Worm (Caenorhabditis elegans) whole organism, L4 larva: ENCODE data around the gene sru-3.

Experiments used
- D1046.2 ChIP-seq: fragments of 200-800 bp; sonication (Bioruptor generic); IDR thresholded peaks from 2 replicates; pipeline ENCODE4 v1.3.6; 2022; ENCODE audit warnings: missing genetic modification characterization, missing compliant biosample characterization
- F37D6.2 ChIP-seq: sonication (generic microtip); optimal IDR thresholded peaks from 2 replicates; lab custom pipeline; 2016; ENCODE audit warnings: mild to moderate bottlenecking, missing genetic modification characterization, missing compliant biosample characterization
- R02D3.7 ChIP-seq: fragments of 150-350 bp; sonication (generic microtip); optimal IDR thresholded peaks from 3 replicates; lab custom pipeline; 2014; ENCODE audit warnings: missing biosample characterization, missing genetic modification characterization
- T26A8.4 ChIP-seq: fragments of 200-800 bp; sonication (Bioruptor generic); IDR thresholded peaks from 2 replicates; pipeline ENCODE4 v1.3.6; 2022; ENCODE audit warnings: missing genetic modification characterization, missing compliant biosample characterization
- Y105C5A.15 ChIP-seq: fragments of 200-800 bp; sonication (Bioruptor generic); IDR thresholded peaks from 2 replicates; pipeline ENCODE4 v1.3.6; 2022; ENCODE audit warnings: missing genetic modification characterization, missing compliant biosample characterization
- Y5F2A.4 ChIP-seq: fragments of 200-800 bp; sonication (Bioruptor generic); optimal IDR thresholded peaks from 2 replicates; lab custom pipeline; 2018; ENCODE audit warnings: mild to moderate bottlenecking, missing genetic modification characterization, missing compliant biosample characterization
- aha-1 ChIP-seq: fragments of 150-350 bp; peaks from one replicate; lab custom pipeline; 2014; ENCODE audit warnings: missing biosample characterization, missing genetic modification characterization
- ama-1 ChIP-seq: fragments of 150-350 bp; optimal IDR thresholded peaks from 2 replicates; lab custom pipeline; 2014; ENCODE audit warnings: inconsistent platforms, mixed read lengths
- arid-1 ChIP-seq: fragments of 200-800 bp; sonication (Bioruptor generic); conservative IDR thresholded peaks from 2 replicates; pipeline ENCODE4 v1.3.6; 2022; ENCODE audit warnings: missing genetic modification reagents, missing genetic modification characterization, missing compliant biosample characterization
- ceh-28 ChIP-seq: fragments of 150-350 bp; optimal IDR thresholded peaks from 2 replicates; lab custom pipeline; 2014; ENCODE audit warnings: missing biosample characterization, missing genetic modification reagents, missing genetic modification characterization
- daf-16 ChIP-seq, 3 experiments: sonication (generic microtip); optimal IDR thresholded peaks; 2 replicates each; lab custom pipeline; 2016 to 2017; ENCODE audit warnings: missing genetic modification characterization in 3 of 3, missing genetic modification reagents in 3 of 3, mild to moderate bottlenecking in 2 of 3, missing compliant biosample characterization in 2 of 3, missing biosample characterization in 1 of 3, moderate library complexity in 1 of 3
- dmd-6 ChIP-seq: fragments of 200-800 bp; sonication (Bioruptor generic); IDR thresholded peaks from 2 replicates; pipeline ENCODE4 v1.3.6; 2022; ENCODE audit warnings: missing genetic modification reagents, missing genetic modification characterization, missing compliant biosample characterization
- dmd-9 ChIP-seq: fragments of 200-800 bp; sonication (Bioruptor generic); IDR thresholded peaks from 2 replicates; pipeline ENCODE4 v1.3.6; 2022; ENCODE audit warnings: missing genetic modification reagents, missing genetic modification characterization, missing compliant biosample characterization
- duxl-1 ChIP-seq: sonication (generic microtip); optimal IDR thresholded peaks from 2 replicates; lab custom pipeline; 2016; ENCODE audit warnings: mild to moderate bottlenecking, missing genetic modification characterization, moderate library complexity, missing compliant biosample characterization; ENCODE audit not compliant: poor library complexity
- dve-1 ChIP-seq: sonication (generic microtip); optimal IDR thresholded peaks from 2 replicates; lab custom pipeline; 2017; ENCODE audit warnings: antibody characterized with exemption, mild to moderate bottlenecking, missing genetic modification characterization, missing compliant biosample characterization; ENCODE audit not compliant: insufficient read depth
- egl-43 ChIP-seq: fragments of 200-800 bp; sonication (Bioruptor generic); IDR thresholded peaks from 2 replicates; pipeline ENCODE4 v1.3.6; 2022; ENCODE audit warnings: missing genetic modification reagents, missing genetic modification characterization, missing compliant biosample characterization
- fos-1 ChIP-seq: fragments of 150-350 bp; optimal IDR thresholded peaks from 2 replicates; lab custom pipeline; 2014; ENCODE audit warnings: missing biosample characterization, missing genetic modification characterization
- hif-1 ChIP-seq, 2 experiments: sonication (generic microtip); optimal IDR thresholded peaks; 2 replicates each; lab custom pipeline; 2016 to 2017; ENCODE audit warnings: missing compliant biosample characterization in 2 of 2, missing genetic modification characterization in 2 of 2, missing genetic modification reagents in 2 of 2, missing genotype in 2 of 2, mild to moderate bottlenecking in 1 of 2
- hlh-11 ChIP-seq: fragments of 200-800 bp; sonication (Bioruptor generic); optimal IDR thresholded peaks from 2 replicates; lab custom pipeline; 2018; ENCODE audit warnings: mild to moderate bottlenecking, missing genetic modification characterization, missing compliant biosample characterization
- hlh-30 ChIP-seq: sonication (generic microtip); optimal IDR thresholded peaks from 2 replicates; lab custom pipeline; 2017; ENCODE audit warnings: antibody characterized with exemption, mild to moderate bottlenecking, missing genetic modification characterization, missing compliant biosample characterization; ENCODE audit not compliant: insufficient read depth
- lim-7 ChIP-seq: fragments of 200-800 bp; sonication (Bioruptor generic); IDR thresholded peaks from 2 replicates; pipeline ENCODE4 v1.3.6; 2022; ENCODE audit warnings: missing genetic modification characterization, missing compliant biosample characterization
- lin-1 ChIP-seq: fragments of 200-800 bp; sonication (Bioruptor generic); IDR thresholded peaks from 2 replicates; pipeline ENCODE4 v1.3.6; 2022; ENCODE audit warnings: missing genetic modification reagents, missing genetic modification characterization, missing compliant biosample characterization
- lin-38 ChIP-seq: fragments of 200-800 bp; sonication (Bioruptor generic); IDR thresholded peaks from 2 replicates; pipeline ENCODE4 v1.3.6; 2022; ENCODE audit warnings: missing genetic modification reagents, missing genetic modification characterization, missing compliant biosample characterization
- lin-39 ChIP-seq: fragments of 150-350 bp; optimal IDR thresholded peaks from 2 replicates; lab custom pipeline; 2014; ENCODE audit warnings: missing biosample characterization, missing genetic modification reagents, missing genetic modification characterization
- madf-5 ChIP-seq, 2 experiments: fragments of 200-800 bp; sonication (Bioruptor generic); IDR thresholded peaks; 2 replicates each; pipeline ENCODE4 v1.3.6; 2022; ENCODE audit warnings: missing compliant biosample characterization in 2 of 2, missing genetic modification characterization in 2 of 2
- mdl-1 ChIP-seq, 2 experiments: fragments of 150-350 bp in 1 of 2; sonication (generic microtip) in 1 of 2; optimal IDR thresholded peaks; 2 replicates each; lab custom pipeline; 2014 to 2017; ENCODE audit warnings: missing biosample characterization in 2 of 2, missing genetic modification characterization in 2 of 2
- mep-1 ChIP-seq: fragments of 150-350 bp; sonication (generic microtip); optimal IDR thresholded peaks from 3 replicates; lab custom pipeline; 2014; ENCODE audit warnings: missing biosample characterization, missing genetic modification characterization
- mxl-3 ChIP-seq: fragments of 200-800 bp; sonication (Bioruptor generic); optimal IDR thresholded peaks from 2 replicates; lab custom pipeline; 2018; ENCODE audit warnings: mild to moderate bottlenecking, missing genetic modification characterization, missing compliant biosample characterization
- nhr-10 ChIP-seq: fragments of 150-350 bp; optimal IDR thresholded peaks from 2 replicates; lab custom pipeline; 2014; ENCODE audit warnings: missing biosample characterization, missing genetic modification characterization
- nhr-102 ChIP-seq: sonication (generic microtip); optimal IDR thresholded peaks from 2 replicates; lab custom pipeline; 2016; ENCODE audit warnings: mild to moderate bottlenecking, missing genetic modification characterization, moderate library complexity, missing compliant biosample characterization
- nhr-25 ChIP-seq: sonication (generic microtip); optimal IDR thresholded peaks from 2 replicates; lab custom pipeline; 2017; ENCODE audit warnings: missing genetic modification characterization, mild to moderate bottlenecking, missing compliant biosample characterization, antibody characterized with exemption, moderate library complexity, borderline replicate concordance; ENCODE audit not compliant: insufficient read depth
- nhr-28 ChIP-seq: fragments of 150-350 bp; optimal IDR thresholded peaks from 2 replicates; lab custom pipeline; 2014; ENCODE audit warnings: missing biosample characterization, missing genetic modification characterization
- nhr-77 ChIP-seq: fragments of 150-350 bp; optimal IDR thresholded peaks from 2 replicates; lab custom pipeline; 2014; ENCODE audit warnings: missing biosample characterization, missing genetic modification characterization
- skn-1 ChIP-seq: fragments of 150-350 bp; optimal IDR thresholded peaks from 2 replicates; lab custom pipeline; 2014; ENCODE audit warnings: missing biosample characterization, missing genetic modification characterization
- spr-1 ChIP-seq: sonication (generic microtip); optimal IDR thresholded peaks from 2 replicates; lab custom pipeline; 2016; ENCODE audit warnings: mild to moderate bottlenecking, missing genetic modification characterization, missing compliant biosample characterization
- spr-3 ChIP-seq: fragments of 200-800 bp; sonication (Bioruptor generic); optimal IDR thresholded peaks from 2 replicates; lab custom pipeline; 2018; ENCODE audit warnings: mild to moderate bottlenecking, missing genetic modification characterization, missing compliant biosample characterization
- tra-1 ChIP-seq: fragments of 200-800 bp; sonication (Bioruptor generic); IDR thresholded peaks from 2 replicates; pipeline ENCODE4 v1.3.6; 2022; ENCODE audit warnings: missing genetic modification reagents, missing genetic modification characterization, missing compliant biosample characterization
- unc-62 ChIP-seq, 3 experiments: fragments of 150-350 bp in 1 of 3; sonication (generic microtip); optimal IDR thresholded peaks in 2 of 3; peaks in 1 of 3; 1 replicate in 1 of 3; 2 replicates in 2 of 3; lab custom pipeline; 2014 to 2017; ENCODE audit warnings: missing biosample characterization in 3 of 3, missing genetic modification characterization in 3 of 3, missing genetic modification reagents in 3 of 3, missing genotype in 1 of 3
- zag-1 ChIP-seq: fragments of 150-350 bp; optimal IDR thresholded peaks from 2 replicates; lab custom pipeline; 2014; ENCODE audit warnings: missing biosample characterization, missing genetic modification characterization
- zfp-2 ChIP-seq: sonication (generic microtip); optimal IDR thresholded peaks from 2 replicates; lab custom pipeline; 2016; ENCODE audit warnings: mild to moderate bottlenecking, missing genetic modification characterization, missing compliant biosample characterization

Gene sru-3

DNA sequence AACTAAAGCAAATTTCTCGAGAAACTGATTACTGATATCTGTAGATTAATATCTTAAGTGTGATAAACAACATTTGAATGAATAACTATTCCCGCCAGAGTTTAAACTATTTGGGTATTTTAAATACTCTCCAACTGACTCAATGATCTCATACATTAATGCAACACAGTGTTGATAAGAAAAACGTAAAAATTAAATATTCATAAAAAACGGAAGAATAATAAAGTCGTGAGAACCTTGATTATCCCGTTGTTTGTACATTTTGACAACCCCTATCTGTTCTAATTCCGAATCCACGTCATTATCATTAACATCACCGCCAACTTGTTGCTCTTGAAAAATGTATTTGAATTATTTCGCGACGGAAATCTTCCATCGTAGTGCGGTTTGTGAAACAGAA lies 33.2 kb downstream of the sru-3 start, which contains the start of gene elo-7:
Gene elo-7 (plus strand): TSS at position 301 of the 400 bp plus-strand sequence.
- no peak for TF ChIP-seq aha-1 (tag; lab: Kevin White, UChicago)
- TF ChIP-seq, all 104 proteins: peak for 0

DNA sequence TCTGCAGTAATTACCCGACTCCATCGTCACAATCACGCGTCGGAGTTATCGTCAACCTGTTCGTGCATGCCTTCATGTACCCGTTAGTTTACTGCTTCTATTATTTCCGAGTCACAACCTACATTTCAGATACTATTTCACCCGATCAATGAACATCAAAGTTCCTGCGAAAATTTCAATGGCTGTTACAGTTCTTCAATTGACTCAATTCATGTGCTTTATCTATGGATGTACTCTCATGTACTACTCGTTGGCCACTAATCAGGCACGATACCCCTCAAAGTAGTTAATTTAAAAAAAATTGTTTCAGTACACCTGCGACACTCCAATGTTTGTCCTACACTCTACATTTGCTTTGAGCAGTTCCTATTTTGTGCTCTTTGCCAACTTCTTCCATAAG lies 34.4 kb downstream of the sru-3 start:
- TF ChIP-seq dmd-6 = no peak
- TF ChIP-seq nhr-10 (tag; lab: Kevin White, UChicago) = no peak
- TF ChIP-seq aha-1 (tag; lab: Kevin White, UChicago) = peak; percentile 97
- peak in 1 of 2 experiments; percentile 39 for TF ChIP-seq unc-62 (GFP tag; optimal IDR thresholded peaks at IDR 0.05 in 1 of 2; lab: Kevin White, UChicago)
- no peak for TF ChIP-seq unc-62 (tag; optimal IDR thresholded peaks at IDR 0.05; lab: Kevin White, UChicago)
- peak; percentile 20 for TF ChIP-seq ama-1 (lab: Kevin White, UChicago)
- peak; percentile 36 for TF ChIP-seq nhr-25 (tag; lab: Kevin White, UChicago)
- TF ChIP-seq mep-1 (tag; lab: Kevin White, UChicago) = peak; percentile 35
- no peak for TF ChIP-seq zag-1
- no peak for TF ChIP-seq hif-1 (tag; optimal IDR thresholded peaks at IDR 0.05; lab: Kevin White, UChicago)
- TF ChIP-seq T26A8.4 (GFP tag; lab: Robert Waterston, UW) = peak; percentile 26; the same call in 1 of the 2 replicates
- TF ChIP-seq lin-38 (GFP tag; lab: Robert Waterston, UW) = no peak
- TF ChIP-seq duxl-1 = no peak
- 0 out of 2 replicates have a peak, but pooled peaks have one; percentile 14 for TF ChIP-seq lim-7 (GFP tag; lab: Robert Waterston, UW)
- TF ChIP-seq madf-5 (GFP tag; IDR thresholded peaks at IDR 0.05; lab: Robert Waterston, UW) = no peak
- TF ChIP-seq spr-3 = peak; percentile 55
- TF ChIP-seq arid-1 (GFP tag; lab: Robert Waterston, UW) = no peak
- no peak for TF ChIP-seq skn-1 (tag; lab: Kevin White, UChicago)

DNA sequence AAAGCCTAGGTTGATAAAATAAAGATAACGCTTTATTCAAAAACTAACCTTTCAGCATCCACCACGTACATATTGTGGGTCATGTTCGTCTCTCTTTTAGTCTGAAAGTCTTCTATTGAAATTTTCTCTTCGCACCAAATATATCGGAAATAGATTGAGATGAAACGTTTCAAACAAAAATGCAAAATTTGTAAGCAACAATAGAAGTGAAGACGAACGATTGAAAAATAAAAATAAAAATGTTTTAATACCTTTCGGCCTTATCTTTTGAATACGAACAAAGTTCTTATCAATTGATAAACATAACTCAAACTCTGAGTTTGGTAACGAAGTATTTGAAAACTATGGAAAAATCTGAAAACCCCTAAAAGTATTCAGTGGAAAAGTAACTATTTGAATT lies 36.7 kb downstream of the sru-3 start, which contains the start of gene F56H11.2:
Gene F56H11.2 (minus strand): TSS at position 101 of the 400 bp plus-strand sequence.
- no peak for TF ChIP-seq daf-16 (GFP tag; optimal IDR thresholded peaks at IDR 0.05; lab: Kevin White, UChicago)
- TF ChIP-seq daf-16 (tag; optimal IDR thresholded peaks at IDR 0.05; lab: Kevin White, UChicago) = peak; percentile 20
- TF ChIP-seq R02D3.7 (tag; lab: Kevin White, UChicago) = no peak

DNA sequence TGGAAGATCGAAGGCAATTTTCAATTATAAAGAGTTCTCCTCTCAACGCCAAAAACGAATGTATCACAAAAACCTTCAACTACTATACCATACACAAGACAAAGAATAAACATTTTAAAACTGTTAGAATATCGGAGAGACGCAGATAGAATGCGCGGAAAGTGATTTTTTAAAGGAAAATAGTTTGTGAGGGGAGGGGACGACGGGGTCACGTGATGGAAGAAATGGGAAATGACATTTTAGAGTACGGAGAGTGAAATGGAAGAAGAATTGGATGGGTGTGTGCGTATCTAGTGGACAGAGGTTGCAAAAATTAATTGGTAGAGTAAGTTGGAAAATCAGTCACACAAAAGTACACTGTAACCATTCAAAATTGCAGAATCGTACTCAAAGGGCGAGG lies 37.9 kb downstream of the sru-3 start:
- TF ChIP-seq dve-1 (tag; lab: Kevin White, UChicago) (peak; percentile 63), mep-1 (tag; lab: Kevin White, UChicago) (peak; percentile 58), F37D6.2 (no peak), nhr-25 (tag; lab: Kevin White, UChicago) (peak; percentile 49), nhr-28 (peak; percentile 59), hlh-30 (tag; lab: Kevin White, UChicago) (peak; percentile 89), lin-1 (GFP tag; lab: Robert Waterston, UW) (no peak), zfp-2 (tag; lab: Kevin White, UChicago) (no peak), mxl-3 (GFP tag; lab: Kevin White, UChicago) (peak; percentile 10), hlh-11 (tag; lab: Kevin White, UChicago) (peak; percentile 32), unc-62 (GFP tag; optimal IDR thresholded peaks at IDR 0.05 in 1 of 2; lab: Kevin White, UChicago) (peak in 1 of 2 experiments; percentile 93), unc-62 (tag; optimal IDR thresholded peaks at IDR 0.05; lab: Kevin White, UChicago) (no peak), nhr-77 (tag; lab: Kevin White, UChicago) (peak; percentile 21)

DNA sequence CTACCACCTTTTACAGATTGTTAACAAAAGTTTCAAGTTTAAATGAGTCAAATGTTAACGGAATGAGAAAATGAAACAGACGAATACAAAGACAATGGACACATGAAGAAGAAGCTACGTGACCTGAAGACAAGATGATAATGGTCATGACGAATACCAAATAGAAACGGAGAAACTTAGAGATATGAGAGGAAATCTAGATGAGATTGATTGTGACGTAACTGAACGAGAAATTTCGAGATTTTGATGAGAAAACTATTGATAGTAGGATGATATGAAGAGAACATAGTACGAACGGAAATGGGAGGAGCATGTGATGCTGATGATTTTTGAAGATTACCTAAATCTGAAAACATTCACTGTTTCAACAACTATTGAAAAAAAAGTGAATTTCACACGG lies 38.7 kb downstream of the sru-3 start:
- no peak for TF ChIP-seq lin-38 (GFP tag; lab: Robert Waterston, UW)
- no peak for TF ChIP-seq dmd-9
- peak; percentile 22 for TF ChIP-seq dve-1 (tag; lab: Kevin White, UChicago)
- TF ChIP-seq zfp-2 (tag; lab: Kevin White, UChicago) = no peak
- TF ChIP-seq mdl-1 (tag; optimal IDR thresholded peaks at IDR 0.05; lab: Kevin White, UChicago) = peak in 1 of 2 experiments; percentile 19
- TF ChIP-seq Y5F2A.4 (GFP tag; lab: Kevin White, UChicago) = no peak
- no peak for TF ChIP-seq spr-1 (tag; lab: Kevin White, UChicago)
- TF ChIP-seq daf-16 (GFP tag; optimal IDR thresholded peaks at IDR 0.05; lab: Kevin White, UChicago) = no peak
- TF ChIP-seq daf-16 (tag; optimal IDR thresholded peaks at IDR 0.05; lab: Kevin White, UChicago) = no peak
- peak; percentile 21; the same call in 1 of the 2 replicates for TF ChIP-seq dmd-6
- peak; percentile 88 for TF ChIP-seq aha-1 (tag; lab: Kevin White, UChicago)
- no peak for TF ChIP-seq egl-43 (GFP tag; lab: Robert Waterston, UW)
- no peak for TF ChIP-seq ceh-28 (tag; lab: Kevin White, UChicago)
- no peak for TF ChIP-seq T26A8.4 (GFP tag; lab: Robert Waterston, UW)
- no peak for TF ChIP-seq Y105C5A.15 (GFP tag; lab: Robert Waterston, UW)
- TF ChIP-seq tra-1 (GFP tag; lab: Robert Waterston, UW) = no peak
- TF ChIP-seq fos-1 (tag; lab: Kevin White, UChicago) = no peak
- TF ChIP-seq nhr-102 = no peak
- TF ChIP-seq D1046.2 (GFP tag; lab: Robert Waterston, UW) = no peak
- no peak for TF ChIP-seq lin-39
